Fruit fly (Drosophila melanogaster) whole organism: ENCODE measurements around the gene CG13078.

ENCODE experiments used
- CG8478 ChIP-seq: fragments of >200 bp; optimal IDR thresholded peaks from 2 replicates; lab custom pipeline; 2018; ENCODE audit warnings: inconsistent platforms
- Dll ChIP-seq: fragments of >200 bp; optimal IDR thresholded peaks from 2 replicates; lab custom pipeline; 2017

dm6 chr2L:19577187-19577765, 13.5 kb downstream of the CG13078 start, which contains the start of the genes spi and msb1l:
- TF ChIP-seq Dll (lab: Kevin White, UChicago) (no peak), CG8478 (lab: Kevin White, UChicago) (no peak)
